Fruit fly (Drosophila melanogaster): ENCODE data around the gene CG9168.

DNA sequence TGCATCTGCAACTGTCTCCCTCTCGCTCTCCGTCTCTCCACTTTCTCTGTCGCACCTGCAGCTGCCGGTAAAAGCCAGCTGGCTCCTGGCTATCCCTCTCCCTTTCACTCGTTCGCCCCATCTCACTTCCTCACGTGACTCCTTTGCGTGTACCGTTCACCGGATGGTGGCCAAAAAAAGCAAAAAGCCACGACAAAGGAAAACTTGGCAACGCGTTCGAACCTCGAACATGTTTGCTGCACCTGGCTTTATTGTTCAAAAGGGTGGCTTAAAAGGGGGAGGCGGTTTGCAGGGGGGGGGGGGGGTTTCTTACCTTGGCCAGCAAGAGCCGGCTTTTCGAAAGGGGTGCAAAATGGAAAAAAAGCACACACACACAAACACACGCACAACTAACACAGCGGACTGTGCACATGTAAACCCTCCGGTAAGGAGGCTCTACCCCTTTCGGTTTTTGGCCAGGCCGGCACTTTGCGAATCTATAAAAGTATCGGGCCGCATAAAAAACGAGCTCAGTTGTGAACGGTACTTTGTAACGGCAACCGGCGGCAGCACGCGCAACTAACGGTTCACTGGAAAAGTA lies 40.7 kb upstream of the CG9168 start, which contains the start of gene ru:
- TF ChIP-seq Dll (optimal IDR thresholded peaks at IDR 0.05) (no peak), pan (optimal IDR thresholded peaks at IDR 0.05) (no peak), EcR (GFP tag; optimal IDR thresholded peaks at IDR 0.05) (no peak), usp (GFP tag; optimal IDR thresholded peaks at IDR 0.05) (no peak)

All from whole organism.